Worm (Caenorhabditis elegans) whole organism, late embryonic: ENCODE data around the gene acl-7.
A peak's percentile ranks its signal among the peaks of the same experiment; 100 is the strongest.

Experiments
- C38D4.7 ChIP-seq: fragments of 200-800 bp; sonication (Bioruptor generic); optimal IDR thresholded peaks from 2 replicates; lab custom pipeline; 2018; ENCODE audit warnings: mild to moderate bottlenecking, missing genetic modification characterization, moderate library complexity, missing compliant biosample characterization
- F13H6.1 ChIP-seq: sonication (generic microtip); optimal IDR thresholded peaks from 2 replicates; lab custom pipeline; 2016; ENCODE audit warnings: missing genetic modification characterization, missing compliant biosample characterization
- K02D7.2 ChIP-seq: sonication (generic microtip); optimal IDR thresholded peaks from 2 replicates; lab custom pipeline; 2017; ENCODE audit warnings: mild to moderate bottlenecking, missing genetic modification characterization, missing compliant biosample characterization
- K09A11.1 ChIP-seq: sonication (generic microtip); optimal IDR thresholded peaks from 2 replicates; lab custom pipeline; 2017; ENCODE audit warnings: antibody characterized with exemption, mild to moderate bottlenecking, missing genetic modification characterization, missing compliant biosample characterization; ENCODE audit not compliant: insufficient read depth
- T23F11.4 ChIP-seq: fragments of 200-800 bp; sonication (Bioruptor generic); optimal IDR thresholded peaks from 2 replicates; lab custom pipeline; 2018; ENCODE audit warnings: mild to moderate bottlenecking, missing genetic modification characterization, missing compliant biosample characterization
- ama-1 ChIP-seq: fragments of 150-350 bp; optimal IDR thresholded peaks from 2 replicates; lab custom pipeline; 2014
- ceh-18 ChIP-seq: sonication (generic microtip); optimal IDR thresholded peaks from 2 replicates; lab custom pipeline; 2016; ENCODE audit warnings: missing genetic modification characterization, missing compliant biosample characterization
- ceh-19 ChIP-seq: fragments of 200-800 bp; sonication (Bioruptor generic); optimal IDR thresholded peaks from 2 replicates; lab custom pipeline; 2018; ENCODE audit warnings: mild to moderate bottlenecking, missing genetic modification characterization, missing compliant biosample characterization
- ceh-22 ChIP-seq: sonication (generic microtip); optimal IDR thresholded peaks from 2 replicates; lab custom pipeline; 2017; ENCODE audit warnings: missing biosample characterization, missing genetic modification characterization
- ceh-24 ChIP-seq: sonication (generic microtip); optimal IDR thresholded peaks from 2 replicates; lab custom pipeline; 2016; ENCODE audit warnings: mild to moderate bottlenecking, missing genetic modification characterization, missing compliant biosample characterization
- ceh-34 ChIP-seq: sonication (generic microtip); optimal IDR thresholded peaks from 2 replicates; lab custom pipeline; 2016; ENCODE audit warnings: mild to moderate bottlenecking, missing genetic modification characterization, missing compliant biosample characterization
- ceh-9 ChIP-seq: sonication (generic microtip); optimal IDR thresholded peaks from 2 replicates; lab custom pipeline; 2016; ENCODE audit warnings: mild to moderate bottlenecking, missing genetic modification characterization, inconsistent platforms, missing compliant biosample characterization
- che-1 ChIP-seq: sonication (generic microtip); optimal IDR thresholded peaks from 2 replicates; lab custom pipeline; 2016; ENCODE audit warnings: mild to moderate bottlenecking, missing genetic modification characterization, missing compliant biosample characterization
- dmd-4 ChIP-seq: sonication (generic microtip); optimal IDR thresholded peaks from 2 replicates; lab custom pipeline; 2016; ENCODE audit warnings: borderline replicate concordance, missing genetic modification characterization, missing compliant biosample characterization
- dve-1 ChIP-seq: sonication (generic microtip); optimal IDR thresholded peaks from 2 replicates; lab custom pipeline; 2017; ENCODE audit warnings: antibody characterized with exemption, mild to moderate bottlenecking, missing genetic modification characterization, missing compliant biosample characterization
- elt-2 ChIP-seq: sonication (generic microtip); optimal IDR thresholded peaks from 2 replicates; lab custom pipeline; 2016; ENCODE audit warnings: missing genetic modification reagents, missing genetic modification characterization, missing compliant biosample characterization
- elt-4 ChIP-seq: sonication (generic microtip); optimal IDR thresholded peaks from 2 replicates; lab custom pipeline; 2016; ENCODE audit warnings: missing genetic modification characterization, missing compliant biosample characterization
- fax-1 ChIP-seq: sonication (generic microtip); optimal IDR thresholded peaks from 2 replicates; lab custom pipeline; 2016; ENCODE audit warnings: missing genotype, missing genetic modification characterization, missing compliant biosample characterization
- gmeb-2 ChIP-seq: sonication (generic microtip); optimal IDR thresholded peaks from 2 replicates; lab custom pipeline; 2016; ENCODE audit warnings: missing genetic modification characterization, inconsistent platforms, missing compliant biosample characterization
- hlh-13 ChIP-seq: fragments of 200-800 bp; sonication (Bioruptor generic); optimal IDR thresholded peaks from 2 replicates; lab custom pipeline; 2018; ENCODE audit warnings: mild to moderate bottlenecking, missing genetic modification characterization, missing compliant biosample characterization
- hlh-15 ChIP-seq: sonication (generic microtip); optimal IDR thresholded peaks from 2 replicates; lab custom pipeline; 2016; ENCODE audit warnings: missing genetic modification characterization, missing compliant biosample characterization
- hlh-6 ChIP-seq: sonication (generic microtip); optimal IDR thresholded peaks from 2 replicates; lab custom pipeline; 2016; ENCODE audit warnings: missing genotype, missing genetic modification characterization, missing compliant biosample characterization
- hlh-8 ChIP-seq: sonication (generic microtip); optimal IDR thresholded peaks from 2 replicates; lab custom pipeline; 2016; ENCODE audit warnings: missing genotype, missing genetic modification characterization, missing compliant biosample characterization
- lin-11 ChIP-seq: fragments of 200-800 bp; sonication (Bioruptor generic); optimal IDR thresholded peaks from 2 replicates; lab custom pipeline; 2018; ENCODE audit warnings: mild to moderate bottlenecking, missing genetic modification characterization, missing compliant biosample characterization
- mec-3 ChIP-seq: sonication (generic microtip); optimal IDR thresholded peaks from 2 replicates; lab custom pipeline; 2016; ENCODE audit warnings: borderline replicate concordance, missing genetic modification characterization, missing compliant biosample characterization
- nfya-1 ChIP-seq: sonication (generic microtip); optimal IDR thresholded peaks from 2 replicates; lab custom pipeline; 2017; ENCODE audit warnings: missing genetic modification characterization, mild to moderate bottlenecking, missing compliant biosample characterization, antibody characterized with exemption, moderate library complexity
- nhr-232 ChIP-seq: sonication (generic microtip); optimal IDR thresholded peaks from 2 replicates; lab custom pipeline; 2016; ENCODE audit warnings: missing genetic modification characterization, missing compliant biosample characterization
- odd-2 ChIP-seq: sonication (generic microtip); optimal IDR thresholded peaks from 2 replicates; lab custom pipeline; 2017; ENCODE audit warnings: antibody characterized with exemption, mild to moderate bottlenecking, missing genetic modification characterization, missing compliant biosample characterization
- pag-3 ChIP-seq: sonication (generic microtip); optimal IDR thresholded peaks from 2 replicates; lab custom pipeline; 2016; ENCODE audit warnings: missing compliant biosample characterization, missing genetic modification characterization, borderline replicate concordance
- pqm-1 ChIP-seq: sonication (generic microtip); optimal IDR thresholded peaks from 2 replicates; lab custom pipeline; 2016; ENCODE audit warnings: missing genetic modification characterization, missing compliant biosample characterization
- ref-2 ChIP-seq: sonication (generic microtip); optimal IDR thresholded peaks from 2 replicates; lab custom pipeline; 2016; ENCODE audit warnings: missing genetic modification characterization, missing compliant biosample characterization
- sdc-2 ChIP-seq: sonication (generic microtip); optimal IDR thresholded peaks from 2 replicates; lab custom pipeline; 2016; ENCODE audit warnings: missing genotype, missing genetic modification characterization, missing compliant biosample characterization
- sox-2 ChIP-seq: fragments of 200-800 bp; sonication (Bioruptor generic); IDR thresholded peaks from 2 replicates; pipeline ENCODE4 v1.3.6; 2022; ENCODE audit warnings: missing genetic modification reagents, missing genetic modification characterization, missing compliant biosample characterization
- syd-9 ChIP-seq: sonication (generic microtip); optimal IDR thresholded peaks from 2 replicates; lab custom pipeline; 2016; ENCODE audit warnings: mild to moderate bottlenecking, missing genetic modification characterization, moderate library complexity, missing compliant biosample characterization
- tbx-2 ChIP-seq: sonication (generic microtip); optimal IDR thresholded peaks from 2 replicates; lab custom pipeline; 2016; ENCODE audit warnings: missing genetic modification characterization, missing compliant biosample characterization
- ttx-3 ChIP-seq: sonication (generic microtip); optimal IDR thresholded peaks from 2 replicates; lab custom pipeline; 2016; ENCODE audit warnings: missing genetic modification reagents, missing genetic modification characterization, missing compliant biosample characterization
- unc-3 ChIP-seq, 2 experiments: fragments of 200-800 bp in 1 of 2; sonication (Bioruptor generic) in 1 of 2; sonication (generic microtip) in 1 of 2; conservative IDR thresholded peaks in 1 of 2; optimal IDR thresholded peaks in 1 of 2; 2 replicates each; pipeline versions ENCODE4 v1.3.6 to Lab custom; 2016 to 2022; ENCODE audit warnings: missing compliant biosample characterization in 2 of 2, missing genetic modification characterization in 2 of 2, missing genetic modification reagents in 1 of 2
- unc-42 ChIP-seq: sonication (generic microtip); optimal IDR thresholded peaks from 2 replicates; lab custom pipeline; 2016; ENCODE audit warnings: missing genotype, missing genetic modification characterization, missing compliant biosample characterization
- unc-86 ChIP-seq: sonication (generic microtip); optimal IDR thresholded peaks from 2 replicates; lab custom pipeline; 2016; ENCODE audit warnings: missing genetic modification characterization, missing compliant biosample characterization
- ztf-16 ChIP-seq: sonication (generic microtip); optimal IDR thresholded peaks from 2 replicates; lab custom pipeline; 2017; ENCODE audit warnings: missing genetic modification characterization, missing compliant biosample characterization

acl-7 gene

ce11 chrII:12813253-12813652, 3.0 kb downstream of the acl-7 start:
- no peak for TF ChIP-seq K09A11.1 (tag; lab: Kevin White, UChicago)
- no peak for TF ChIP-seq tbx-2 (tag; lab: Kevin White, UChicago)
- TF ChIP-seq unc-3 (GFP tag; conservative IDR thresholded peaks at IDR 0.05; lab: Robert Waterston, UW) = no peak
- no peak for TF ChIP-seq unc-3 (tag; optimal IDR thresholded peaks at IDR 0.05; lab: Kevin White, UChicago)
- TF ChIP-seq ceh-22 = no peak
- TF ChIP-seq sdc-2 (tag; lab: Kevin White, UChicago) = no peak
- TF ChIP-seq ceh-9 (tag; lab: Kevin White, UChicago) = no peak
- no peak for TF ChIP-seq unc-86 (tag; lab: Kevin White, UChicago)
- no peak for TF ChIP-seq hlh-15
- TF ChIP-seq ama-1 (lab: Kevin White, UChicago) = no peak
- TF ChIP-seq ceh-34 (tag; lab: Kevin White, UChicago) = no peak
- no peak for TF ChIP-seq mec-3 (tag; lab: Kevin White, UChicago)
- no peak for TF ChIP-seq gmeb-2 (tag; lab: Kevin White, UChicago)
- TF ChIP-seq elt-4 (tag; lab: Kevin White, UChicago) = no peak
- TF ChIP-seq C38D4.7 (GFP tag; lab: Kevin White, UChicago) = no peak
- no peak for TF ChIP-seq hlh-13
- no peak for TF ChIP-seq dmd-4
- TF ChIP-seq unc-42 = no peak
- TF ChIP-seq ref-2 = no peak
- no peak for TF ChIP-seq K02D7.2
- no peak for TF ChIP-seq nhr-232 (tag; lab: Kevin White, UChicago)

- TF ChIP-seq ref-2 = no peak
- TF ChIP-seq, all 69 proteins: peak for 0
Observed at ce11 chrII:12810709-12811108, 5.6 kb downstream of the acl-7 start, which contains the start of gene Y46G5A.20. Gene Y46G5A.20, plus strand, starts transcription at chrII:12811009.

- TF ChIP-seq tbx-2 (tag; lab: Kevin White, UChicago) (no peak), hlh-8 (tag; lab: Kevin White, UChicago) (no peak)
Observed at ce11 chrII:12809725-12810124, 6.5 kb downstream of the acl-7 start.

- TF ChIP-seq lin-11 (tag; lab: Kevin White, UChicago) (no peak), F13H6.1 (tag; lab: Kevin White, UChicago) (no peak), fax-1 (tag; lab: Kevin White, UChicago) (no peak), ttx-3 (tag; lab: Kevin White, UChicago) (no peak)
Observed at ce11 chrII:12808746-12809145, 7.5 kb downstream of the acl-7 start.

- TF ChIP-seq ceh-19 (no peak), elt-2 (peak; percentile 76), dve-1 (tag; lab: Kevin White, UChicago) (no peak), ttx-3 (tag; lab: Kevin White, UChicago) (no peak), syd-9 (no peak), odd-2 (no peak)
Observed at ce11 chrII:12806602-12807182, 9.6 kb downstream of the acl-7 start, which contains the start of gene spds-1. Gene spds-1, plus strand, starts transcription at chrII:12806899.

- TF ChIP-seq ceh-9 (tag; lab: Kevin White, UChicago) (no peak), ref-2 (peak; percentile 51), pqm-1 (tag; lab: Kevin White, UChicago) (no peak), hlh-15 (no peak), nfya-1 (tag; lab: Kevin White, UChicago) (peak; percentile 30), ceh-24 (tag; lab: Kevin White, UChicago) (no peak), pag-3 (no peak), tbx-2 (tag; lab: Kevin White, UChicago) (no peak), F13H6.1 (tag; lab: Kevin White, UChicago) (no peak), unc-86 (tag; lab: Kevin White, UChicago) (no peak), che-1 (tag; lab: Kevin White, UChicago) (no peak), ceh-19 (no peak), ceh-18 (no peak), sox-2 (GFP tag; lab: Robert Waterston, UW) (peak; percentile 16; the same call in 1 of the 2 replicates), mec-3 (tag; lab: Kevin White, UChicago) (no peak), ztf-16 (tag; lab: Kevin White, UChicago) (no peak), hlh-6 (tag; lab: Kevin White, UChicago) (peak; percentile 60), T23F11.4 (no peak), lin-11 (tag; lab: Kevin White, UChicago) (no peak), unc-42 (peak; percentile 10), hlh-8 (tag; lab: Kevin White, UChicago) (no peak)
Observed at ce11 chrII:12805765-12806384, 10.4 kb downstream of the acl-7 start.
